Worm (Caenorhabditis elegans) whole organism, late embryonic: ENCODE results near the gene grsp-1.

Experiments
- C38D4.7 ChIP-seq: fragments of 200-800 bp; sonication (Bioruptor generic); optimal IDR thresholded peaks from 2 replicates; lab custom pipeline; 2018; ENCODE audit warnings: mild to moderate bottlenecking, missing genetic modification characterization, moderate library complexity, missing compliant biosample characterization
- K02D7.2 ChIP-seq: sonication (generic microtip); optimal IDR thresholded peaks from 2 replicates; lab custom pipeline; 2017; ENCODE audit warnings: mild to moderate bottlenecking, missing genetic modification characterization, missing compliant biosample characterization
- K09A11.1 ChIP-seq: sonication (generic microtip); optimal IDR thresholded peaks from 2 replicates; lab custom pipeline; 2017; ENCODE audit warnings: antibody characterized with exemption, mild to moderate bottlenecking, missing genetic modification characterization, missing compliant biosample characterization; ENCODE audit not compliant: insufficient read depth
- ahr-1 ChIP-seq: sonication (generic microtip); optimal IDR thresholded peaks from 2 replicates; lab custom pipeline; 2016; ENCODE audit warnings: missing genetic modification characterization, missing compliant biosample characterization
- ama-1 ChIP-seq: fragments of 150-350 bp; optimal IDR thresholded peaks from 2 replicates; lab custom pipeline; 2014
- ceh-14 ChIP-seq: sonication (generic microtip); optimal IDR thresholded peaks from 2 replicates; lab custom pipeline; 2016; ENCODE audit warnings: missing genotype, missing genetic modification characterization, missing compliant biosample characterization
- ceh-18 ChIP-seq: sonication (generic microtip); optimal IDR thresholded peaks from 2 replicates; lab custom pipeline; 2016; ENCODE audit warnings: missing genetic modification characterization, missing compliant biosample characterization
- ceh-19 ChIP-seq: fragments of 200-800 bp; sonication (Bioruptor generic); optimal IDR thresholded peaks from 2 replicates; lab custom pipeline; 2018; ENCODE audit warnings: mild to moderate bottlenecking, missing genetic modification characterization, missing compliant biosample characterization
- ceh-30 ChIP-seq: fragments of 150-350 bp; optimal IDR thresholded peaks from 2 replicates; lab custom pipeline; 2014; ENCODE audit warnings: missing biosample characterization, missing genetic modification characterization
- ceh-31 ChIP-seq: sonication (generic microtip); optimal IDR thresholded peaks from 2 replicates; lab custom pipeline; 2016; ENCODE audit warnings: missing genetic modification characterization, missing compliant biosample characterization
- ceh-34 ChIP-seq: sonication (generic microtip); optimal IDR thresholded peaks from 2 replicates; lab custom pipeline; 2016; ENCODE audit warnings: mild to moderate bottlenecking, missing genetic modification characterization, missing compliant biosample characterization
- ceh-45 ChIP-seq: fragments of 200-800 bp; sonication (Bioruptor generic); IDR thresholded peaks from 2 replicates; pipeline ENCODE4 v1.3.6; 2022; ENCODE audit warnings: missing genetic modification reagents, missing genetic modification characterization, missing compliant biosample characterization
- ceh-48 ChIP-seq: sonication (generic microtip); optimal IDR thresholded peaks from 2 replicates; lab custom pipeline; 2016; ENCODE audit warnings: missing genetic modification characterization, inconsistent platforms, missing compliant biosample characterization
- ceh-6 ChIP-seq: fragments of 200-800 bp; sonication (Bioruptor generic); optimal IDR thresholded peaks from 2 replicates; lab custom pipeline; 2018; ENCODE audit warnings: mild to moderate bottlenecking, missing genetic modification characterization, missing compliant biosample characterization
- ceh-9 ChIP-seq: sonication (generic microtip); optimal IDR thresholded peaks from 2 replicates; lab custom pipeline; 2016; ENCODE audit warnings: mild to moderate bottlenecking, missing genetic modification characterization, inconsistent platforms, missing compliant biosample characterization
- dmd-4 ChIP-seq: sonication (generic microtip); optimal IDR thresholded peaks from 2 replicates; lab custom pipeline; 2016; ENCODE audit warnings: borderline replicate concordance, missing genetic modification characterization, missing compliant biosample characterization
- dve-1 ChIP-seq: sonication (generic microtip); optimal IDR thresholded peaks from 2 replicates; lab custom pipeline; 2017; ENCODE audit warnings: antibody characterized with exemption, mild to moderate bottlenecking, missing genetic modification characterization, missing compliant biosample characterization
- elt-2 ChIP-seq: sonication (generic microtip); optimal IDR thresholded peaks from 2 replicates; lab custom pipeline; 2016; ENCODE audit warnings: missing genetic modification reagents, missing genetic modification characterization, missing compliant biosample characterization
- elt-4 ChIP-seq: sonication (generic microtip); optimal IDR thresholded peaks from 2 replicates; lab custom pipeline; 2016; ENCODE audit warnings: missing genetic modification characterization, missing compliant biosample characterization
- fax-1 ChIP-seq: sonication (generic microtip); optimal IDR thresholded peaks from 2 replicates; lab custom pipeline; 2016; ENCODE audit warnings: missing genotype, missing genetic modification characterization, missing compliant biosample characterization
- gmeb-2 ChIP-seq: sonication (generic microtip); optimal IDR thresholded peaks from 2 replicates; lab custom pipeline; 2016; ENCODE audit warnings: missing genetic modification characterization, inconsistent platforms, missing compliant biosample characterization
- hlh-13 ChIP-seq: fragments of 200-800 bp; sonication (Bioruptor generic); optimal IDR thresholded peaks from 2 replicates; lab custom pipeline; 2018; ENCODE audit warnings: mild to moderate bottlenecking, missing genetic modification characterization, missing compliant biosample characterization
- hlh-6 ChIP-seq: sonication (generic microtip); optimal IDR thresholded peaks from 2 replicates; lab custom pipeline; 2016; ENCODE audit warnings: missing genotype, missing genetic modification characterization, missing compliant biosample characterization
- lin-11 ChIP-seq: fragments of 200-800 bp; sonication (Bioruptor generic); optimal IDR thresholded peaks from 2 replicates; lab custom pipeline; 2018; ENCODE audit warnings: mild to moderate bottlenecking, missing genetic modification characterization, missing compliant biosample characterization
- nfya-1 ChIP-seq: sonication (generic microtip); optimal IDR thresholded peaks from 2 replicates; lab custom pipeline; 2017; ENCODE audit warnings: missing genetic modification characterization, mild to moderate bottlenecking, missing compliant biosample characterization, antibody characterized with exemption, moderate library complexity
- nhr-232 ChIP-seq: sonication (generic microtip); optimal IDR thresholded peaks from 2 replicates; lab custom pipeline; 2016; ENCODE audit warnings: missing genetic modification characterization, missing compliant biosample characterization
- npax-4 ChIP-seq: sonication (generic microtip); optimal IDR thresholded peaks from 2 replicates; lab custom pipeline; 2016; ENCODE audit warnings: missing genetic modification characterization, missing compliant biosample characterization
- odd-2 ChIP-seq: sonication (generic microtip); optimal IDR thresholded peaks from 2 replicates; lab custom pipeline; 2017; ENCODE audit warnings: antibody characterized with exemption, mild to moderate bottlenecking, missing genetic modification characterization, missing compliant biosample characterization
- pat-9 ChIP-seq: fragments of 200-800 bp; sonication (Bioruptor generic); optimal IDR thresholded peaks from 2 replicates; lab custom pipeline; 2018; ENCODE audit warnings: mild to moderate bottlenecking, missing genetic modification characterization, moderate library complexity, missing compliant biosample characterization
- pax-1 ChIP-seq: fragments of 150-350 bp; optimal IDR thresholded peaks from 2 replicates; lab custom pipeline; 2014; ENCODE audit warnings: missing biosample characterization, missing genetic modification characterization
- pha-4 ChIP-seq: fragments of 150-350 bp; optimal IDR thresholded peaks from 2 replicates; lab custom pipeline; 2018; ENCODE audit warnings: missing biosample characterization, missing genetic modification reagents, missing genetic modification characterization
- rnt-1 ChIP-seq: sonication (generic microtip); optimal IDR thresholded peaks from 2 replicates; lab custom pipeline; 2016; ENCODE audit warnings: missing genetic modification characterization, missing compliant biosample characterization
- sdc-2 ChIP-seq: sonication (generic microtip); optimal IDR thresholded peaks from 2 replicates; lab custom pipeline; 2016; ENCODE audit warnings: missing genotype, missing genetic modification characterization, missing compliant biosample characterization
- sox-2 ChIP-seq: fragments of 200-800 bp; sonication (Bioruptor generic); IDR thresholded peaks from 2 replicates; pipeline ENCODE4 v1.3.6; 2022; ENCODE audit warnings: missing genetic modification reagents, missing genetic modification characterization, missing compliant biosample characterization
- sox-4 ChIP-seq: sonication (generic microtip); optimal IDR thresholded peaks from 2 replicates; lab custom pipeline; 2017; ENCODE audit warnings: mild to moderate bottlenecking, missing genetic modification characterization, inconsistent platforms, missing compliant biosample characterization
- tbx-2 ChIP-seq: sonication (generic microtip); optimal IDR thresholded peaks from 2 replicates; lab custom pipeline; 2016; ENCODE audit warnings: missing genetic modification characterization, missing compliant biosample characterization
- tbx-7 ChIP-seq: sonication (generic microtip); optimal IDR thresholded peaks from 2 replicates; lab custom pipeline; 2016; ENCODE audit warnings: missing genotype, missing genetic modification characterization, missing compliant biosample characterization
- ttx-3 ChIP-seq: sonication (generic microtip); optimal IDR thresholded peaks from 2 replicates; lab custom pipeline; 2016; ENCODE audit warnings: missing genetic modification reagents, missing genetic modification characterization, missing compliant biosample characterization
- unc-42 ChIP-seq: sonication (generic microtip); optimal IDR thresholded peaks from 2 replicates; lab custom pipeline; 2016; ENCODE audit warnings: missing genotype, missing genetic modification characterization, missing compliant biosample characterization
- unc-55 ChIP-seq: sonication (generic microtip); optimal IDR thresholded peaks from 2 replicates; lab custom pipeline; 2017; ENCODE audit warnings: missing biosample characterization, missing genetic modification reagents, missing genetic modification characterization
- unc-86 ChIP-seq: sonication (generic microtip); optimal IDR thresholded peaks from 2 replicates; lab custom pipeline; 2016; ENCODE audit warnings: missing genetic modification characterization, missing compliant biosample characterization
- zip-5 ChIP-seq: sonication (generic microtip); optimal IDR thresholded peaks from 2 replicates; lab custom pipeline; 2016; ENCODE audit warnings: missing genetic modification characterization, missing compliant biosample characterization

grsp-1 gene

ce11 chrV:19630569-19630968 is 21.3 kb downstream of the grsp-1 start:
- TF ChIP-seq tbx-2 (no peak), odd-2 (tag; lab: Kevin White, UChicago) (no peak), ceh-14 (no peak), zip-5 (tag; lab: Kevin White, UChicago) (no peak), fax-1 (tag; lab: Kevin White, UChicago) (no peak), dmd-4 (no peak), npax-4 (tag; lab: Kevin White, UChicago) (no peak), ceh-48 (tag; lab: Kevin White, UChicago) (no peak), sox-2 (GFP tag; lab: Robert Waterston, UW) (no peak), C38D4.7 (no peak), elt-4 (no peak), tbx-7 (tag; lab: Kevin White, UChicago) (no peak), ama-1 (lab: Kevin White, UChicago) (no peak), elt-2 (tag; lab: Kevin White, UChicago) (no peak), unc-55 (no peak), K09A11.1 (tag; lab: Kevin White, UChicago) (no peak), ceh-30 (tag; lab: Kevin White, UChicago) (no peak), ceh-31 (no peak), pax-1 (tag; lab: Kevin White, UChicago) (no peak)

- TF ChIP-seq lin-11 (tag; lab: Kevin White, UChicago) (no peak), gmeb-2 (tag; lab: Kevin White, UChicago) (no peak), hlh-6 (no peak), ceh-9 (tag; lab: Kevin White, UChicago) (no peak), sox-4 (tag; lab: Kevin White, UChicago) (no peak), ttx-3 (tag; lab: Kevin White, UChicago) (no peak), ceh-6 (GFP tag; lab: Kevin White, UChicago) (no peak), ahr-1 (no peak), sdc-2 (tag; lab: Kevin White, UChicago) (no peak), nfya-1 (tag; lab: Kevin White, UChicago) (no peak), dve-1 (tag; lab: Kevin White, UChicago) (no peak), dmd-4 (no peak), unc-42 (tag; lab: Kevin White, UChicago) (no peak), ceh-18 (tag; lab: Kevin White, UChicago) (no peak), unc-86 (no peak), ceh-48 (tag; lab: Kevin White, UChicago) (no peak), hlh-13 (GFP tag; lab: Kevin White, UChicago) (no peak), pat-9 (tag; lab: Kevin White, UChicago) (no peak), pha-4 (tag; lab: Kevin White, UChicago) (no peak)
Observed at ce11 chrV:19632546-19632945, 23.3 kb downstream of the grsp-1 start, which contains the start of gene Y43F8C.5. Gene Y43F8C.5, minus strand, starts transcription at chrV:19632646.

DNA sequence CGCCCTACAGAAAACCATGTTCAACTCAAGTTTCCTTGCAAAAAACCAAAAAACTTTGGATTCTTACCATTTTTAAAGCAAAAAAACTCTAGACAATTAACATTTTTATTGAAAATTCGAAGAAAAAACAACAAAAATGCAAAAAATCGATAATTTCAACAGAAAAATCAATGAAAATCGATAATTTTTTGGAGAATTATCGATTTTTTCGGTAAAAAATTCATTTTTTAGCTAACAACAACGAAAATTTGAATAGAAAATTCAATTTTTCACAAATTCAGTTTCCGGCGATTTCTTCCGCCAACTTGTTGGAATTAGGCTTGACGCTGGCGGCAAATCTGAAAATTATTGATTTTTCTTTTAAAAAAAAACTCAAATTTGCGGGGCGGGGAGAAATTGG is 23.7 kb downstream of the grsp-1 start:
- peak; percentile 61 for TF ChIP-seq ceh-48 (tag; lab: Kevin White, UChicago)
- no peak for TF ChIP-seq dmd-4

- no peak for TF ChIP-seq ceh-45
- TF ChIP-seq ceh-9 (tag; lab: Kevin White, UChicago), result no peak
- no peak for TF ChIP-seq unc-42 (tag; lab: Kevin White, UChicago)
- no peak for TF ChIP-seq unc-86
- no peak for TF ChIP-seq rnt-1 (tag; lab: Kevin White, UChicago)
- TF ChIP-seq K02D7.2 (tag; lab: Kevin White, UChicago), result no peak
- TF ChIP-seq pha-4 (tag; lab: Kevin White, UChicago), result no peak
- no peak for TF ChIP-seq ceh-19 (GFP tag; lab: Kevin White, UChicago)
- TF ChIP-seq ceh-34, result no peak
- no peak for TF ChIP-seq hlh-13 (GFP tag; lab: Kevin White, UChicago)
- TF ChIP-seq odd-2 (tag; lab: Kevin White, UChicago), result no peak
- TF ChIP-seq C38D4.7, result no peak
- TF ChIP-seq nhr-232 (tag; lab: Kevin White, UChicago), result no peak
- no peak for TF ChIP-seq gmeb-2 (tag; lab: Kevin White, UChicago)
- TF ChIP-seq, all 69 proteins: peak for 0
Observed at ce11 chrV:19634197-19634596, 24.9 kb downstream of the grsp-1 start.
